Worm (Caenorhabditis elegans) whole organism, young adult: Measurements from ENCODE around the gene C01G10.4.
A peak's percentile ranks its signal among the peaks of the same experiment; 100 is the strongest.

Experiments
- B0261.1 ChIP-seq: sonication (generic microtip); optimal IDR thresholded peaks from 2 replicates; lab custom pipeline; 2016; ENCODE audit warnings: mild to moderate bottlenecking, missing genetic modification characterization, moderate library complexity, missing compliant biosample characterization
- F10E7.11 ChIP-seq: sonication (generic microtip); optimal IDR thresholded peaks from 2 replicates; lab custom pipeline; 2017; ENCODE audit warnings: mild to moderate bottlenecking, missing genetic modification characterization, moderate library complexity, missing compliant biosample characterization
- F22D6.2 ChIP-seq: sonication (generic microtip); optimal IDR thresholded peaks from 2 replicates; lab custom pipeline; 2016; ENCODE audit warnings: mild to moderate bottlenecking, missing genetic modification characterization, missing compliant biosample characterization
- F23B12.7 ChIP-seq: sonication (generic microtip); optimal IDR thresholded peaks from 2 replicates; lab custom pipeline; 2017; ENCODE audit warnings: missing genetic modification characterization, mild to moderate bottlenecking, missing compliant biosample characterization, antibody characterized with exemption, moderate library complexity; ENCODE audit not compliant: insufficient read depth
- F33H1.4 ChIP-seq: fragments of 200-800 bp; sonication (Bioruptor generic); IDR thresholded peaks from 2 replicates; pipeline ENCODE4 v1.3.6; 2022; ENCODE audit warnings: missing genetic modification reagents, missing genetic modification characterization, missing compliant biosample characterization
- F52B5.7 ChIP-seq: sonication (generic microtip); optimal IDR thresholded peaks from 2 replicates; lab custom pipeline; 2016; ENCODE audit warnings: mild to moderate bottlenecking, missing genetic modification characterization, missing compliant biosample characterization
- F55B11.4 ChIP-seq: sonication (generic microtip); optimal IDR thresholded peaks from 2 replicates; lab custom pipeline; 2016; ENCODE audit warnings: missing compliant biosample characterization, missing genetic modification characterization, borderline replicate concordance; ENCODE audit not compliant: insufficient read depth
- F57A8.1 ChIP-seq: fragments of 200-800 bp; sonication (Bioruptor generic); optimal IDR thresholded peaks from 2 replicates; lab custom pipeline; 2018; ENCODE audit warnings: mild to moderate bottlenecking, missing genetic modification characterization, moderate library complexity, missing compliant biosample characterization
- K12H6.12 ChIP-seq: fragments of 200-800 bp; sonication (Bioruptor generic); optimal IDR thresholded peaks from 2 replicates; lab custom pipeline; 2018; ENCODE audit warnings: mild to moderate bottlenecking, missing genetic modification characterization, missing compliant biosample characterization
- T07F8.4 ChIP-seq: sonication (generic microtip); optimal IDR thresholded peaks from 2 replicates; lab custom pipeline; 2016; ENCODE audit warnings: mild to moderate bottlenecking, missing genetic modification characterization, moderate library complexity, missing compliant biosample characterization
- T26A5.8 ChIP-seq: sonication (generic microtip); optimal IDR thresholded peaks from 2 replicates; lab custom pipeline; 2016; ENCODE audit warnings: missing genetic modification characterization, missing compliant biosample characterization
- Y53F4B.3 ChIP-seq: fragments of 200-800 bp; sonication (Bioruptor generic); IDR thresholded peaks from 2 replicates; pipeline ENCODE4 v1.3.6; 2022; ENCODE audit warnings: missing genetic modification reagents, missing genetic modification characterization, missing compliant biosample characterization
- Y67H2A.10 ChIP-seq: fragments of 200-800 bp; sonication (Bioruptor generic); conservative IDR thresholded peaks from 2 replicates; pipeline ENCODE4 v1.3.6; 2022; ENCODE audit warnings: missing genetic modification reagents, missing genetic modification characterization, missing compliant biosample characterization
- Y79H2A.3 ChIP-seq: fragments of 200-800 bp; sonication (Bioruptor generic); conservative IDR thresholded peaks from 2 replicates; pipeline ENCODE4 v1.3.6; 2022; ENCODE audit warnings: missing genetic modification reagents, missing genetic modification characterization, missing compliant biosample characterization
- akir-1 ChIP-seq: fragments of 200-800 bp; sonication (Bioruptor generic); optimal IDR thresholded peaks from 2 replicates; lab custom pipeline; 2018; ENCODE audit warnings: mild to moderate bottlenecking, missing genetic modification characterization, moderate library complexity, missing compliant biosample characterization
- ama-1 ChIP-seq, 3 experiments: fragments of 150-350 bp in 1 of 3; sonication (generic microtip) in 2 of 3; optimal IDR thresholded peaks; 2 replicates each; lab custom pipeline; 2014 to 2018; ENCODE audit warnings: missing biosample characterization in 2 of 3, missing genetic modification characterization in 2 of 3, missing genetic modification reagents in 2 of 3
- attf-5 ChIP-seq: fragments of 200-800 bp; sonication (Bioruptor generic); optimal IDR thresholded peaks from 2 replicates; lab custom pipeline; 2018; ENCODE audit warnings: mild to moderate bottlenecking, missing genetic modification characterization, missing compliant biosample characterization
- ceh-27 ChIP-seq: fragments of 200-800 bp; sonication (Bioruptor generic); optimal IDR thresholded peaks from 2 replicates; lab custom pipeline; 2018; ENCODE audit warnings: mild to moderate bottlenecking, missing genetic modification characterization, moderate library complexity, missing compliant biosample characterization
- egl-44 ChIP-seq: fragments of 200-800 bp; sonication (Bioruptor generic); IDR thresholded peaks from 2 replicates; pipeline ENCODE4 v1.3.6; 2022; ENCODE audit warnings: missing genetic modification reagents, missing genetic modification characterization, missing compliant biosample characterization
- egrh-3 ChIP-seq: fragments of 200-800 bp; sonication (Bioruptor generic); IDR thresholded peaks from 2 replicates; pipeline ENCODE4 v1.3.6; 2022; ENCODE audit warnings: missing genetic modification reagents, missing genetic modification characterization, missing compliant biosample characterization
- fkh-3 ChIP-seq: sonication (generic microtip); optimal IDR thresholded peaks from 2 replicates; lab custom pipeline; 2016; ENCODE audit warnings: mild to moderate bottlenecking, missing genetic modification characterization, missing compliant biosample characterization
- him-1 ChIP-seq: sonication (generic microtip); optimal IDR thresholded peaks from 2 replicates; lab custom pipeline; 2016; ENCODE audit warnings: missing genotype, missing genetic modification reagents, missing genetic modification characterization, missing compliant biosample characterization
- hlh-12 ChIP-seq: sonication (generic microtip); optimal IDR thresholded peaks from 2 replicates; lab custom pipeline; 2016; ENCODE audit warnings: missing genetic modification characterization, missing compliant biosample characterization
- hrde-1 ChIP-seq: sonication (generic microtip); optimal IDR thresholded peaks from 2 replicates; lab custom pipeline; 2016; ENCODE audit warnings: missing genetic modification characterization, mild to moderate bottlenecking, missing compliant biosample characterization, moderate library complexity, missing genotype, missing genetic modification reagents, borderline replicate concordance
- lag-1 ChIP-seq: fragments of 200-800 bp; sonication (Bioruptor generic); IDR thresholded peaks from 2 replicates; pipeline ENCODE4 v1.3.6; 2022; ENCODE audit warnings: missing genetic modification reagents, missing genetic modification characterization, missing compliant biosample characterization
- lin-26 ChIP-seq: fragments of 200-800 bp; sonication (Bioruptor generic); IDR thresholded peaks from 2 replicates; pipeline ENCODE4 v1.3.6; 2022; ENCODE audit warnings: missing genetic modification reagents, missing genetic modification characterization, missing compliant biosample characterization
- madf-10 ChIP-seq: sonication (generic microtip); optimal IDR thresholded peaks from 2 replicates; lab custom pipeline; 2016; ENCODE audit warnings: mild to moderate bottlenecking, missing genetic modification characterization, missing compliant biosample characterization
- madf-3 ChIP-seq: fragments of 200-800 bp; sonication (Bioruptor generic); IDR thresholded peaks from 2 replicates; pipeline ENCODE4 v1.3.6; 2022; ENCODE audit warnings: missing genetic modification reagents, missing genetic modification characterization, missing compliant biosample characterization
- madf-6 ChIP-seq: fragments of 200-800 bp; sonication (Bioruptor generic); IDR thresholded peaks from 2 replicates; pipeline ENCODE4 v1.3.6; 2022; ENCODE audit warnings: missing genetic modification reagents, missing genetic modification characterization, missing compliant biosample characterization
- madf-8 ChIP-seq: fragments of 200-800 bp; sonication (Bioruptor generic); conservative IDR thresholded peaks from 2 replicates; pipeline ENCODE4 v1.3.6; 2022; ENCODE audit warnings: missing genetic modification reagents, missing genetic modification characterization, missing compliant biosample characterization
- mcd-1 ChIP-seq: fragments of 200-800 bp; sonication (Bioruptor generic); IDR thresholded peaks from 2 replicates; pipeline ENCODE4 v1.3.6; 2022; ENCODE audit warnings: missing genetic modification reagents, missing genetic modification characterization, missing compliant biosample characterization
- mes-4 ChIP-seq: sonication (generic microtip); optimal IDR thresholded peaks from 2 replicates; lab custom pipeline; 2016; ENCODE audit warnings: missing genotype, missing genetic modification characterization, missing compliant biosample characterization
- nfya-2 ChIP-seq: fragments of 200-800 bp; sonication (Bioruptor generic); IDR thresholded peaks from 2 replicates; pipeline ENCODE4 v1.3.6; 2022; ENCODE audit warnings: missing genetic modification reagents, missing genetic modification characterization, missing compliant biosample characterization
- nhr-80 ChIP-seq: sonication (generic microtip); optimal IDR thresholded peaks from 2 replicates; lab custom pipeline; 2016; ENCODE audit warnings: missing genetic modification characterization, missing compliant biosample characterization
- pbrm-1 ChIP-seq: fragments of 200-800 bp; sonication (Bioruptor generic); IDR thresholded peaks from 2 replicates; pipeline ENCODE4 v1.3.6; 2022; ENCODE audit warnings: missing genetic modification reagents, missing genetic modification characterization, missing compliant biosample characterization
- pha-4 ChIP-seq: fragments of 150-350 bp; sonication (generic microtip); optimal IDR thresholded peaks from 2 replicates; lab custom pipeline; 2014; ENCODE audit warnings: missing biosample characterization, missing genetic modification reagents, missing genetic modification characterization
- rec-8 ChIP-seq, 2 experiments: sonication (generic microtip); optimal IDR thresholded peaks; 2 replicates each; lab custom pipeline; 2016; ENCODE audit warnings: mild to moderate bottlenecking in 2 of 2, missing genetic modification characterization in 2 of 2, missing genetic modification reagents in 2 of 2, missing genotype in 2 of 2, missing biosample characterization in 1 of 2, missing compliant biosample characterization in 1 of 2, moderate library complexity in 1 of 2
- rpc-1 ChIP-seq, 2 experiments: fragments of 150-350 bp in 1 of 2; sonication (generic microtip) in 1 of 2; optimal IDR thresholded peaks; 2 replicates each; lab custom pipeline; 2014 to 2018; ENCODE audit warnings: missing biosample characterization in 1 of 2, missing genetic modification characterization in 1 of 2, missing genetic modification reagents in 1 of 2, missing genotype in 1 of 2
- sdz-38 ChIP-seq: sonication (generic microtip); optimal IDR thresholded peaks from 2 replicates; lab custom pipeline; 2016; ENCODE audit warnings: missing genotype, missing genetic modification characterization, missing compliant biosample characterization
- sea-2 ChIP-seq: fragments of 200-800 bp; sonication (Bioruptor generic); IDR thresholded peaks from 2 replicates; pipeline ENCODE4 v1.3.6; 2022; ENCODE audit warnings: missing genetic modification characterization, missing compliant biosample characterization
- snpc-1.3 ChIP-seq: sonication (generic microtip); optimal IDR thresholded peaks from 2 replicates; lab custom pipeline; 2017; ENCODE audit warnings: missing genetic modification characterization, mild to moderate bottlenecking, missing compliant biosample characterization, antibody characterized with exemption, moderate library complexity, missing genotype, missing genetic modification reagents; ENCODE audit not compliant: insufficient read depth
- snpc-3.4 ChIP-seq: sonication (generic microtip); optimal IDR thresholded peaks from 2 replicates; lab custom pipeline; 2017; ENCODE audit warnings: missing genetic modification characterization, mild to moderate bottlenecking, missing compliant biosample characterization, antibody characterized with exemption, moderate library complexity, missing genotype, missing genetic modification reagents
- snpc-4 ChIP-seq, 5 experiments: fragments of 150-350 bp in 1 of 5; sonication (generic microtip) in 4 of 5; optimal IDR thresholded peaks; 2 replicates each; lab custom pipeline; 2014 to 2018; ENCODE audit warnings: missing genetic modification characterization in 5 of 5, missing biosample characterization in 3 of 5, antibody characterized with exemption in 2 of 5, mild to moderate bottlenecking in 2 of 5, missing compliant biosample characterization in 2 of 5, missing genotype in 2 of 5, moderate library complexity in 2 of 5, missing genetic modification reagents in 1 of 5
- sptf-2 ChIP-seq: fragments of 200-800 bp; sonication (Bioruptor generic); optimal IDR thresholded peaks from 2 replicates; lab custom pipeline; 2018; ENCODE audit warnings: mild to moderate bottlenecking, missing genetic modification characterization, missing compliant biosample characterization
- xnd-1 ChIP-seq: sonication (generic microtip); optimal IDR thresholded peaks from 2 replicates; lab custom pipeline; 2016; ENCODE audit warnings: missing genotype, missing genetic modification reagents, missing genetic modification characterization, missing compliant biosample characterization
- zim-3 ChIP-seq: sonication (generic microtip); optimal IDR thresholded peaks from 2 replicates; lab custom pipeline; 2017; ENCODE audit warnings: mild to moderate bottlenecking, missing genetic modification characterization, moderate library complexity, missing compliant biosample characterization

The C01G10.4 gene

ce11 chrV:15136772-15137171 is 47.2 kb downstream of the C01G10.4 start, which contains the start of gene aipl-1 (continued):
- 0 out of 2 replicates have a peak, but pooled peaks have one; percentile 15 for TF ChIP-seq Y67H2A.10 (GFP tag; lab: Robert Waterston, UW)
- TF ChIP-seq mcd-1 (GFP tag; lab: Robert Waterston, UW): peak; percentile 90
- TF ChIP-seq pha-4 (tag; lab: Kevin White, UChicago): no peak
- no peak for TF ChIP-seq zim-3 (tag; lab: Kevin White, UChicago)
- no peak for TF ChIP-seq K12H6.12
- TF ChIP-seq snpc-4 (GFP tag; optimal IDR thresholded peaks at IDR 0.05; lab: Kevin White, UChicago): no peak
- TF ChIP-seq snpc-4 (tag; optimal IDR thresholded peaks at IDR 0.05; lab: Kevin White, UChicago): peak in 3 of 4 experiments; percentile 5 to 66 (median 53)
- TF ChIP-seq F23B12.7: peak; percentile 76
- TF ChIP-seq F10E7.11: no peak
- peak; percentile 8 for TF ChIP-seq madf-10 (tag; lab: Kevin White, UChicago)
- 0 out of 2 replicates have a peak, but pooled peaks have one; percentile 31 for TF ChIP-seq F33H1.4 (GFP tag; lab: Robert Waterston, UW)
- no peak for TF ChIP-seq akir-1 (GFP tag; lab: Kevin White, UChicago)
- TF ChIP-seq ama-1 (optimal IDR thresholded peaks at IDR 0.05; lab: Kevin White, UChicago): no peak
- TF ChIP-seq ama-1 (GFP tag; optimal IDR thresholded peaks at IDR 0.05; lab: Kevin White, UChicago): no peak
- TF ChIP-seq Y79H2A.3 (GFP tag; lab: Robert Waterston, UW): no peak
- no peak for TF ChIP-seq F55B11.4 (tag; lab: Kevin White, UChicago)
- peak; percentile 73 for TF ChIP-seq attf-5
- TF ChIP-seq mes-4 (tag; lab: Kevin White, UChicago): no peak
- no peak for TF ChIP-seq rpc-1 (optimal IDR thresholded peaks at IDR 0.05; lab: Kevin White, UChicago)
- no peak for TF ChIP-seq rpc-1 (tag; optimal IDR thresholded peaks at IDR 0.05; lab: Kevin White, UChicago)
- peak; percentile 25 for TF ChIP-seq snpc-3.4
- TF ChIP-seq F52B5.7 (tag; lab: Kevin White, UChicago): no peak
- TF ChIP-seq lin-26: no peak
- no peak for TF ChIP-seq lag-1 (GFP tag; lab: Robert Waterston, UW)
- TF ChIP-seq hlh-12: no peak
- TF ChIP-seq pbrm-1 (GFP tag; lab: Robert Waterston, UW): no peak
- TF ChIP-seq rec-8 (tag; optimal IDR thresholded peaks at IDR 0.05; lab: Kevin White, UChicago): no peak
- TF ChIP-seq xnd-1 (tag; lab: Kevin White, UChicago): no peak
- no peak for TF ChIP-seq F57A8.1 (GFP tag; lab: Kevin White, UChicago)
- peak; percentile 2 for TF ChIP-seq nhr-80
- no peak for TF ChIP-seq sea-2 (GFP tag; lab: Robert Waterston, UW)
- peak; percentile 40; the same call in 1 of the 2 replicates for TF ChIP-seq madf-6 (GFP tag; lab: Robert Waterston, UW)
- TF ChIP-seq B0261.1 (tag; lab: Kevin White, UChicago): no peak
- no peak for TF ChIP-seq T07F8.4
- TF ChIP-seq fkh-3 (tag; lab: Kevin White, UChicago): no peak
- TF ChIP-seq F22D6.2 (tag; lab: Kevin White, UChicago): no peak
- no peak for TF ChIP-seq nfya-2 (GFP tag; lab: Robert Waterston, UW)
- TF ChIP-seq him-1 (tag; lab: Kevin White, UChicago): no peak
- TF ChIP-seq egrh-3: no peak
- TF ChIP-seq Y53F4B.3 (GFP tag; lab: Robert Waterston, UW): no peak
- no peak for TF ChIP-seq sdz-38
- TF ChIP-seq madf-3 (GFP tag; lab: Robert Waterston, UW): no peak
- no peak for TF ChIP-seq madf-8
- TF ChIP-seq T26A5.8 (tag; lab: Kevin White, UChicago): no peak
- no peak for TF ChIP-seq hrde-1
- TF ChIP-seq sptf-2: no peak
- no peak for TF ChIP-seq egl-44 (GFP tag; lab: Robert Waterston, UW)
- TF ChIP-seq snpc-1.3: no peak
- peak; percentile 52 for TF ChIP-seq ceh-27 (GFP tag; lab: Kevin White, UChicago)
